Worm (Caenorhabditis elegans): ENCODE data around the gene F58E2.2.

DNA sequence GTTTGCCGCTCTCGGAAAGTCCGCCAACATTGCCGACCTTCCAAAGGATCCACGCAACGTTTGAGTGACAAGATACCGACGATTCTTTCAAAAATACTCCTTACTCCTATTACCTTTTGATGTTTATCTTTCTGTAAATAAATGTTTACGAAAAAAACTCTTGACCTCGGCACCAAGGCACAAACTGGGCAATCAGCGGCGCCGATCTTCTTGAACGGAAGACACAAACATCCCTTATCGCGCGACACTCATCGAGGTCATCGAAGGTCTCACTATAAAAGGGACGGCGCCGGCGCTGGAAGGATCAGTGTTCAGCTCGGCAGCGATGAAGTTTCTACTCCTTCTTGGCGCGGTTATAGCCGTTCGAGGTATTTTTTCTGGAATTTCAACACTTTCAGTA lies 30.5 kb upstream of the F58E2.2 start, which contains the start of gene grd-3:
- TF ChIP-seq fkh-8 (tag; optimal IDR thresholded peaks at IDR 0.05) (no peak), unc-86 (tag; optimal IDR thresholded peaks at IDR 0.05) (no peak), tbx-2 (tag; optimal IDR thresholded peaks at IDR 0.05) (no peak), sptf-1 (tag; optimal IDR thresholded peaks at IDR 0.05) (no peak), nhr-84 (tag; optimal IDR thresholded peaks at IDR 0.05) (no peak)
